Fruit fly (Drosophila melanogaster): ENCODE data around the gene CG13877.

- no peak for TF ChIP-seq CG34367 (tag; optimal IDR thresholded peaks at IDR 0.05)
- no peak for TF ChIP-seq CG17806 (tag; optimal IDR thresholded peaks at IDR 0.05)
- TF ChIP-seq CG10348 (GFP tag; IDR thresholded peaks at IDR 0.05), result no peak
- no peak for TF ChIP-seq CG8301 (tag; optimal IDR thresholded peaks at IDR 0.05)
- no peak for TF ChIP-seq fd96Ca (GFP tag; IDR thresholded peaks at IDR 0.05)
- no peak for TF ChIP-seq D1 (tag; optimal IDR thresholded peaks at IDR 0.05)
- TF ChIP-seq Pif1A (GFP tag; optimal IDR thresholded peaks at IDR 0.05), result no peak
Observed at dm6 chr3L:247482-248225, 29.8 kb downstream of the CG13877 start, which contains the start of gene mthl14.

Measured in whole organism, pupa.